Worm (Caenorhabditis elegans) whole organism, mixed stage, embryonic: ENCODE results near the gene F36H1.11.

ENCODE experiments used
- M03D4.4 ChIP-seq: sonication (generic microtip); optimal IDR thresholded peaks from 2 replicates; lab custom pipeline; 2017; ENCODE audit warnings: mild to moderate bottlenecking, missing genetic modification characterization, missing compliant biosample characterization
- bed-3 ChIP-seq: fragments of 200-800 bp; sonication (Bioruptor generic); optimal IDR thresholded peaks from 3 replicates; lab custom pipeline; 2018; ENCODE audit warnings: mild to moderate bottlenecking, missing genetic modification characterization, moderate library complexity, missing compliant biosample characterization
- ceh-43 ChIP-seq: fragments of 200-800 bp; sonication (Bioruptor generic); optimal IDR thresholded peaks from 2 replicates; lab custom pipeline; 2018; ENCODE audit warnings: mild to moderate bottlenecking, missing genetic modification characterization, moderate library complexity, missing compliant biosample characterization
- ceh-83 ChIP-seq: fragments of 200-800 bp; sonication (Bioruptor generic); optimal IDR thresholded peaks from 2 replicates; lab custom pipeline; 2018; ENCODE audit warnings: mild to moderate bottlenecking, missing genetic modification characterization, missing compliant biosample characterization
- ces-1 ChIP-seq: fragments of 150-350 bp; optimal IDR thresholded peaks from 2 replicates; lab custom pipeline; 2014; ENCODE audit warnings: missing biosample characterization, missing genetic modification reagents, missing genetic modification characterization
- cnd-1 ChIP-seq: fragments of 200-800 bp; sonication (Bioruptor generic); optimal IDR thresholded peaks from 2 replicates; lab custom pipeline; 2018; ENCODE audit warnings: mild to moderate bottlenecking, missing genetic modification characterization, missing compliant biosample characterization
- drap-1 ChIP-seq: fragments of 200-800 bp; sonication (Bioruptor generic); optimal IDR thresholded peaks from 3 replicates; lab custom pipeline; 2018; ENCODE audit warnings: mild to moderate bottlenecking, missing genetic modification characterization, missing compliant biosample characterization
- elt-1 ChIP-seq: sonication (generic microtip); optimal IDR thresholded peaks from 2 replicates; lab custom pipeline; 2017; ENCODE audit warnings: missing genetic modification characterization, mild to moderate bottlenecking, missing compliant biosample characterization, antibody characterized with exemption, moderate library complexity, borderline replicate concordance; ENCODE audit not compliant: insufficient read depth
- elt-3 ChIP-seq: fragments of 150-350 bp; optimal IDR thresholded peaks from 2 replicates; lab custom pipeline; 2014; ENCODE audit warnings: missing biosample characterization, missing genetic modification characterization
- flh-1 ChIP-seq: fragments of 200-800 bp; sonication (Bioruptor generic); optimal IDR thresholded peaks from 2 replicates; lab custom pipeline; 2018; ENCODE audit warnings: mild to moderate bottlenecking, missing genetic modification characterization, moderate library complexity, missing compliant biosample characterization
- ham-2 ChIP-seq: fragments of 200-800 bp; sonication (Bioruptor generic); optimal IDR thresholded peaks from 2 replicates; lab custom pipeline; 2018; ENCODE audit warnings: mild to moderate bottlenecking, missing genetic modification characterization, missing compliant biosample characterization
- hlh-1 ChIP-seq: fragments of 150-350 bp; optimal IDR thresholded peaks from 2 replicates; lab custom pipeline; 2014; ENCODE audit warnings: missing biosample characterization, missing genetic modification reagents, missing genetic modification characterization
- lin-13 ChIP-seq: fragments of 150-350 bp; optimal IDR thresholded peaks from 2 replicates; lab custom pipeline; 2014; ENCODE audit warnings: missing biosample characterization, missing genetic modification characterization
- lin-32 ChIP-seq: fragments of 200-800 bp; sonication (Bioruptor generic); optimal IDR thresholded peaks from 2 replicates; lab custom pipeline; 2018; ENCODE audit warnings: mild to moderate bottlenecking, missing genetic modification characterization, missing compliant biosample characterization
- lsy-2 ChIP-seq: fragments of 150-350 bp; optimal IDR thresholded peaks from 2 replicates; lab custom pipeline; 2014; ENCODE audit warnings: missing biosample characterization, missing genetic modification characterization
- mab-5 ChIP-seq: fragments of 150-350 bp; optimal IDR thresholded peaks from 2 replicates; lab custom pipeline; 2014; ENCODE audit warnings: missing biosample characterization, missing genetic modification characterization
- mep-1 ChIP-seq: fragments of 150-350 bp; optimal IDR thresholded peaks from 2 replicates; lab custom pipeline; 2017; ENCODE audit warnings: missing biosample characterization, missing genetic modification reagents, missing genetic modification characterization, inconsistent platforms
- nhr-12 ChIP-seq: fragments of 150-350 bp; optimal IDR thresholded peaks from 2 replicates; lab custom pipeline; 2014; ENCODE audit warnings: missing biosample characterization, missing genetic modification characterization
- nhr-2 ChIP-seq: fragments of 150-350 bp; optimal IDR thresholded peaks from 2 replicates; lab custom pipeline; 2014; ENCODE audit warnings: missing biosample characterization, missing genetic modification characterization
- nhr-28 ChIP-seq: fragments of 150-350 bp; optimal IDR thresholded peaks from 2 replicates; lab custom pipeline; 2014; ENCODE audit warnings: missing biosample characterization, missing genetic modification characterization
- nhr-76 ChIP-seq: sonication (generic microtip); optimal IDR thresholded peaks from 2 replicates; lab custom pipeline; 2017; ENCODE audit warnings: missing biosample characterization, missing genetic modification characterization
- pha-4 ChIP-seq: fragments of 150-350 bp; optimal IDR thresholded peaks from 2 replicates; lab custom pipeline; 2018; ENCODE audit warnings: missing biosample characterization, missing genetic modification reagents, missing genetic modification characterization
- sem-2 ChIP-seq: fragments of 200-800 bp; sonication (Bioruptor generic); optimal IDR thresholded peaks from 2 replicates; lab custom pipeline; 2018; ENCODE audit warnings: mild to moderate bottlenecking, missing genetic modification characterization, missing compliant biosample characterization
- snpc-4 ChIP-seq: fragments of 150-350 bp; optimal IDR thresholded peaks from 2 replicates; lab custom pipeline; 2014; ENCODE audit warnings: missing biosample characterization, missing genetic modification characterization
- sptf-1 ChIP-seq: sonication (generic microtip); optimal IDR thresholded peaks from 2 replicates; lab custom pipeline; 2017; ENCODE audit warnings: mild to moderate bottlenecking, missing genetic modification characterization, moderate library complexity, missing compliant biosample characterization
- tbx-8 ChIP-seq: fragments of 200-800 bp; sonication (Bioruptor generic); optimal IDR thresholded peaks from 2 replicates; lab custom pipeline; 2018; ENCODE audit warnings: mild to moderate bottlenecking, missing genetic modification characterization, moderate library complexity, missing compliant biosample characterization
- unc-120 ChIP-seq: sonication (generic microtip); optimal IDR thresholded peaks from 2 replicates; lab custom pipeline; 2017; ENCODE audit warnings: missing genetic modification characterization, missing compliant biosample characterization; ENCODE audit not compliant: poor library complexity, severe bottlenecking
- unc-39 ChIP-seq: fragments of 150-350 bp; optimal IDR thresholded peaks from 2 replicates; lab custom pipeline; 2014; ENCODE audit warnings: missing biosample characterization, missing genetic modification characterization
- unc-62 ChIP-seq: fragments of 150-350 bp; optimal IDR thresholded peaks from 2 replicates; lab custom pipeline; 2014; ENCODE audit warnings: missing biosample characterization, missing genetic modification reagents, missing genetic modification characterization
- zip-8 ChIP-seq: fragments of 150-350 bp; optimal IDR thresholded peaks from 2 replicates; lab custom pipeline; 2014; ENCODE audit warnings: missing biosample characterization, missing genetic modification characterization
- ztf-11 ChIP-seq: fragments of 150-350 bp; optimal IDR thresholded peaks from 2 replicates; lab custom pipeline; 2014; ENCODE audit warnings: missing biosample characterization, missing genetic modification characterization

Gene F36H1.11

DNA sequence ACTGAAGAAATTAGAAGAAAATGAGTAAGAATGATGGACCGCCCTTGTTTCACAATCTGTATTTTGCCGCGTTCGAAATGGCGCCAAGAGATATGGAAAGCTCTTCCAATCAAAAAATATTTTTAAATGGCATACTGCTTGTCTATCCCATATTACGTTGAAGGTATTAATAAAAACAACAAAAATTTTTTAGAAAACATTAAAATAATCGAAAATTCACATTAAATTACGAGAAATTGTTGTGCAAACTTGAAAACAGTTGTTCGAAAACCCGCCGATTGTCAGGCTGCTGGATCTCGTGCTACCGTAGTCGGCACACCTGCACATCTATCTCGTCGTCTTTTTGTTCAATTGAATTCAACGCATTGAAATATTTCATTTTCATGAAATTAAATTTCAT is 34.6 kb downstream of the F36H1.11 start, which contains the start of gene klc-1:
Gene klc-1, plus strand, starts transcription at position 127 of the 400 bp plus-strand sequence.
- TF ChIP-seq nhr-12 (tag; lab: Kevin White, UChicago) (no peak), lsy-2 (tag; lab: Kevin White, UChicago) (peak; percentile 62)

DNA sequence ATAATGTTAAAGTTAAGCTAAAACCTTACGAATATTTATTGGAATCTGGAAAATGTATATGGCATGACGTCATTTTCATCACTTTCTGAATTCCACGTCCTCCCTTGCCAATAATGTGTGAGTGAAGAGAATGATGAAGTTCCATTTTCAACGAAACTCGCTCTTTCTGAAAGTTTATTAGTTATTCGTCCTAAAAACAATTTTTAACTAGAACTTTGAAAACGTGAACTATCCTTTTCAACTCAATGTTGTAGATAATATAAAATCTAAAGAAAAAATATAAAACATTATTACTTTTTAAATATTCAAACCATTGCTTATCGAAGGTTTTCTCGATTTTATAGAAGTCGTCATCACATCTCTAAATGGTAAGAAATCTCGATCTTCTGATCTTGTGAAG is 40.6 kb downstream of the F36H1.11 start, which contains the start of gene M7.7:
Gene M7.7, plus strand, starts transcription at position 301 of the 400 bp plus-strand sequence.
- no peak for TF ChIP-seq unc-120 (tag; lab: Kevin White, UChicago)
- no peak for TF ChIP-seq tbx-8 (GFP tag; lab: Kevin White, UChicago)
- TF ChIP-seq sptf-1 = no peak
- no peak for TF ChIP-seq ces-1 (GFP tag; lab: Kevin White, UChicago)
- no peak for TF ChIP-seq zip-8 (tag; lab: Kevin White, UChicago)
- TF ChIP-seq lin-32 = no peak
- no peak for TF ChIP-seq lin-13 (tag; lab: Kevin White, UChicago)
- no peak for TF ChIP-seq snpc-4 (tag; lab: Kevin White, UChicago)
- no peak for TF ChIP-seq unc-39 (tag; lab: Kevin White, UChicago)
- no peak for TF ChIP-seq M03D4.4 (tag; lab: Kevin White, UChicago)
- no peak for TF ChIP-seq ceh-43 (GFP tag; lab: Kevin White, UChicago)
- TF ChIP-seq mep-1 (tag; lab: Kevin White, UChicago) = no peak
- no peak for TF ChIP-seq nhr-28 (tag; lab: Kevin White, UChicago)
- no peak for TF ChIP-seq cnd-1

DNA sequence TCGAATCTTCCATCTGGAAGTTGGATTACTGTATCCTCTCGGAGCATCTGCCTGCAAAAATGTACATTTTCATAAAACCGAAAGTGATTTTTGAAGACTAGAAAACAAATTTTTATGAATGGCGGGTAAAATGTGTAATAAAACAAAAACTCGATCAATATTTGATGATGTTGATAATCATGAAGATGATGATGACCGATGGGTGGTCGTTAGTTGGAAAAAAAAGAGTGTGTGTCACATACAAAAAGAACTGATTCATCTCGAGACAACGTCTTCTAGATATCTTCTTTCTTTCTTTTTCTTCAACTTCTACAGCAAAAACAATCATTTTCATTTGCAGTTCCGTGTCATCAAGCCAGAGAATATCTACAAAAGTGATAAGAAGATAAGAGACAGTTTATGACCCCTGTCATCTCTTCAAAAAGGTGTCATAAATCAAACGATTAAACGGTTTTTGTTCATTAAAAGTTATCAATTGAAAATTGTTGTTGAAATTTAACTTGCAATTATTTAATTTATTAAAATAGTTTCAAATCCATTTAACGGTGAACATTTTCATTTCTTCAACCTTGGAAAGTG is 43.6 kb downstream of the F36H1.11 start, which contains the start of gene bcc-1:
Gene bcc-1, minus strand, starts transcription at position 51 of the 579 bp plus-strand sequence.
- TF ChIP-seq mab-5 (tag; lab: Kevin White, UChicago) = no peak
- TF ChIP-seq lin-32 = no peak
- TF ChIP-seq sptf-1 = no peak
- TF ChIP-seq sem-2 (GFP tag; lab: Kevin White, UChicago) = no peak
- no peak for TF ChIP-seq ces-1 (GFP tag; lab: Kevin White, UChicago)
- no peak for TF ChIP-seq elt-1

DNA sequence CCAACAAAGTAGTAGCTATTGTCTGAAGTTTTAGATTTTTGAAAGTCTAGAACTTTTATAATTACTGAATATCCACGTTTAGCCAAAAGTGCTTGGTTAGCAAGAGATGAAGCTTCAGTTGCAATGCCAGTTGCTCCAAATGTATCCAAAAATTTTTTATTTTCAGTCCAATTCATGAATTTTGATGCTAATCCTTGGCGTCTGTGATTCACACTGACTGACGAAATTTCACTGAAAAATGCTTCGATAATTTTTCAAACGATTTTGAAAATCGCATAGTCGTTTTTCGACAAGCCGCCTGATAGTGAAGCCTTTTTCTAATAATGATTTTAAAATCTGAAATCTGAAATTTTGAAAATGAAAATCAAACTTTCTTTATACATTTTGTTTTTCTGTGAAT is 45.1 kb downstream of the F36H1.11 start:
- TF ChIP-seq drap-1 (GFP tag; lab: Kevin White, UChicago) (no peak), ham-2 (GFP tag; lab: Kevin White, UChicago) (no peak), tbx-8 (GFP tag; lab: Kevin White, UChicago) (no peak), elt-3 (no peak), mep-1 (tag; lab: Kevin White, UChicago) (no peak), nhr-76 (tag; lab: Kevin White, UChicago) (no peak), snpc-4 (tag; lab: Kevin White, UChicago) (no peak), ceh-43 (GFP tag; lab: Kevin White, UChicago) (no peak), bed-3 (GFP tag; lab: Kevin White, UChicago) (no peak), ceh-83 (GFP tag; lab: Kevin White, UChicago) (no peak), flh-1 (GFP tag; lab: Kevin White, UChicago) (no peak), ztf-11 (tag; lab: Kevin White, UChicago) (no peak), unc-39 (tag; lab: Kevin White, UChicago) (no peak), M03D4.4 (tag; lab: Kevin White, UChicago) (no peak)

DNA sequence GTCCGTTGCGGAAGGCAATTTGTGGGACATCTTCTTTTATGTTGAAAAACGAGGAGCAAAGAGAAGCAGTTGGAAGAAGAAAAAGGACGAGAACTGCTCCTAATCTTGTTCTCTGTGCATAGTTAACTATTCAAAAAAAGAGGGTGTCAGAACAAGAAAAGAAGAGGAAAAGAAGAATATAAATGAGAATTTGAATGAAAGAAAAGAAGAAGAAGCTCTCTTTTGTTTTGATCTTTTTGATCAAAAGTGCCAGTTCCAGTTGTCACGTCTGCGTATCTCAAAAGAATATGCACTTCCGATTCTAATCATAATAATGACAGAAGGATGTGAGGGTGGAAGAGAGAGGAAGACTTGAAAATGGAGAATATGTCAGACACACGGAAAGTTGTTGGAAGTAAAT is 46.0 kb downstream of the F36H1.11 start, which contains the start of gene M7.8:
Gene M7.8, minus strand, starts transcription at position 112 of the 400 bp plus-strand sequence.
- TF ChIP-seq unc-62 (peak; percentile 32), ztf-11 (tag; lab: Kevin White, UChicago) (no peak), ces-1 (GFP tag; lab: Kevin White, UChicago) (peak; percentile 53), snpc-4 (tag; lab: Kevin White, UChicago) (no peak)

DNA sequence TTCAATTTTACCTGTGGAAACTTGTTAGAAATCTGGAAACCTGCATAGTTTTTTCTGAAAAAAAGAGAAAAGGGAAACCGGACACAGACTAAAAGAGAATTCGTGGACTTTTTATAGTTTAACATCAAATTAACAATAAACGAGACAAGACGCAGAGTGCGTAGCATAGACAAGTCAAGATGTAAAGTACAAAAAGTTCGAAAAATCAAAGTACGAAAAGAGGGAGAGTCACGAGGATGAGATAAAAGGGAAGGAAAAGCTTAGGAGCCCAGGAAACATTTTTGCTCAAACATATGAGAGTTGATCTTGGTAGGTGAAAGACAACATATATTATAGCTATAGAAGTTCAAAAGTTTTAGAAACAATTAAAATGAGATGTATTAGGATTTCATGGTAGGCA is 48.8 kb downstream of the F36H1.11 start, which contains the start of gene M7.12:
Gene M7.12, minus strand, starts transcription at position 188 of the 400 bp plus-strand sequence.
- TF ChIP-seq nhr-2 (tag; lab: Kevin White, UChicago) (no peak), ces-1 (GFP tag; lab: Kevin White, UChicago) (no peak), hlh-1 (no peak), snpc-4 (tag; lab: Kevin White, UChicago) (no peak), ztf-11 (tag; lab: Kevin White, UChicago) (no peak), ham-2 (GFP tag; lab: Kevin White, UChicago) (no peak), nhr-28 (tag; lab: Kevin White, UChicago) (no peak), nhr-12 (tag; lab: Kevin White, UChicago) (no peak), unc-120 (tag; lab: Kevin White, UChicago) (no peak), pha-4 (no peak)
